Worm (Caenorhabditis elegans) whole organism, dauer: ENCODE results near the gene epc-1.

Experiments
- unc-62 ChIP-seq: sonication (generic microtip); optimal IDR thresholded peaks from 2 replicates; lab custom pipeline; 2017; ENCODE audit warnings: missing biosample characterization, missing genetic modification reagents, missing genetic modification characterization

The epc-1 gene

DNA sequence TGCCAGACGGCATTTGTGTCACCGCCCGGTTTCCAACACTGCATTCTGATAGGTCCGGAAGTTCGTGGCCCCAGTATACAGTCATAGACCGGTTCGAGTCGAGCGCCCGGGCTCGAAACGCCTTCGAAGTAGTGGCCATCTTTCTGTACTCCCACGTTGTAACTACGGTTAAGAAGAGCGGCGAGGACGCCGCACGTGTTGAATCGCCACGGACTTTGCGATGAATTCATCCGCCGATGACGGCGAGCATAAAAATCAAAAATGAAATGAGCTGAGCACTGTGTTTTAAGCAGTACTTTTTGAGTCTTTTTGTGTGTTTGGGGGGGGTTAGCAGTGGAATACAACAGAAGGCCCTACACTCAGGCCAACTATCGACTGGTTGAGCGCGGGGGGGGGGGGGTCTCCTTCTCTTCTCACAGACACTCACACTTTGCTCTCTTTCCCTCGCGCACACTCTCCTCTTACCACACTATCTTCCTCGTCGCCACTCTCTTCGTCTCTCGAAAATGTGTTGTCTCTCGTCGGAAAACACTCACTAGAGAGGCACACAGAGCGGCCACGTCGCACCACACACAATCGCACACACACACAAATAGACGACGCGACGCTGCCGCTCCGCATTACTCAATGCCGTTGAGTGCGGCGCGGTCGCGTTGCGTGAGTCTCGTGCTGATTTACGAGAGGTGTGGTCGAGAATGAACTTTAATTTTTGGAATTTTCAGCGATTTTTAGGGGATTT is at the start of gene epc-1:
TSS of gene epc-1 (minus strand) at position 367 of the 739 bp plus-strand sequence.
- TF ChIP-seq unc-62 (GFP tag; lab: Kevin White, UChicago) = no peak

DNA sequence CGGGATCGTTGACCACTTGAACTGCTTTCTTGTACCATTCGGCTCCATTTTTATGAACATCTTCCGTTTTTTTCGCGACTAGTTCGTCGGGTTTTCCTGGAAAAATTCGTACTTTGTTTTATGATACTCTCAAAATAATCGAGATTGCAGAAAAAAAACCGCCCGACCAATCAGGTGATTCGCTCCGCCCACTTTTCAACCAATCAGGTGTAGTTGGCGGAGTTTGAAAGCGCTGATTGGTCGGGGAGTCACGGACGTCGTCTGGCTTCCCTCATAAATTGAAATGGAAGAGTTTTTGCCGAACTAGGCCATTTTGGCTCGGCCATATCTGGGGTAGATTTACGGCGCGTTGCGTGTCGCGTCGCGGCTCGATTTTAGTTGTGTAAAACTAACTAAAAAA is 44.2 kb upstream of the epc-1 start:
- no peak for TF ChIP-seq unc-62 (GFP tag; lab: Kevin White, UChicago)

DNA sequence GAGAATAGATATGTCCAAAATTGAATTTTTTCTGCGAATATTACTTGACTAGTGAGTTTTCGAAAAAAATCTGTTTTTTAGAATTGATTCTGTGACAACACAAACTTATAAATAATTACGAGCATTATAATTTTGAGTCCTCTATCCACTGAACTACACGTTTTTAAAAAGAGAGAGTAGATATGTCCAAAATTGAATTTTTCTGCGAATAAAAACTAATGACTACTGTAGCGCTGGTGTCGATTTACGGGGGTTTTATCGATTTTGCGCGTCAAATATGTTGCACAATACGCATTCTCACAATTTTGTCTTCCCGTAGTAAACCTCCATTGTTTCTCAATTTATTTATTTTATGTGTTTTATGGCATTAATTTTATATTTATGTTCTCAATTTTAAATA is 43.6 kb upstream of the epc-1 start:
- TF ChIP-seq unc-62 (GFP tag; lab: Kevin White, UChicago) = no peak

DNA sequence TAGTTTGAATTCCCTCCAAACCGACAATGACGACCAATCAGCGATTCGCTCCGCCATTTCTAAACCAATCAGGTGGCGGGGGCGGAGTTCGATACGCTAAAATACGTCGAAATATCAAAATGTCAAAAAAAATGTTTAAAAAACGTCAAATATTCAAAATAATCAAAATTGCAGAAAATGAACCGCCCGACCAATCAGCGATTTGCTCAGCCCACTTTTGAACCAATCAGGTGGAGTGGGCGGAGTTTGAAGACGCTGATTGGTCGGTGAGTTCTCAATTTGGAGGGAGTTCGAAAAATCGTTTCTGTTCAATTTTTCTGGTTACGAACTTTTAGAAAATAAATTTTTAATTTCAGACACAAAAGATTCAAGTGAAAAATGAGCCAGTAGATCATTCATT is 36.3 kb upstream of the epc-1 start:
- TF ChIP-seq unc-62 (GFP tag; lab: Kevin White, UChicago) = no peak

DNA sequence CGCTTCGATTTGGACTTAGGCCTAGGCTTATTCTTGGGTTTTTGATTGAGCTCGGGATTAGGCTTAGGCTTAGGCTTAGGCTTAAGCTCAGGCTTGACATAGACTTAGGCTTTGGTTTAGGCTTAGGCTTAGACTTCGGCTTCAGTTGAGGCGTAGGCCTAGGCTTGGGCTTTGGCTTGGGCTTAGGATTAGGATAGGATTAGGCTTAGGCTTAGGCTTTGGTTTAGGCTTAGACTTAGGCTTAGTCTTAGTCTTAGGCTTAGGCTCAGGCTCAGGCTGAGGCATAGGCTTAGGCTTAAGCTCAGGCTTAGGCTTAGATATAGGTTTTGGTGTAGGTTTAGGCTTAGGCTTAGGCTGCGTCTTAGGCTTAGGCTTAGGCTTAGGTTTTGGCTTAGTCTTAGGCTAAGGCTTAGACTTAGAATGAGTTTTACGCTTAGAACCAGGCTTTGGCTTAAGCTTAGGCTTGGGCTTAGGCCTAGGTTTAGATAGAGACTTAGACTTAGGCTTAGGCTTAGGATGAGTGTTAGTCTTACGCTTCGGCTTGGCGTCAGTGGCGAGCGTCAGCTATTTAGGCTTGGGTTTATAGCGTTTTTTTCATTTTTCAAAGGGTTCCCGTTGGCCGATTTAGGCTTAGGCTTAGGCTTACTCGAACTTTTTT is 34.3 kb upstream of the epc-1 start:
- no peak for TF ChIP-seq unc-62 (GFP tag; lab: Kevin White, UChicago)

DNA sequence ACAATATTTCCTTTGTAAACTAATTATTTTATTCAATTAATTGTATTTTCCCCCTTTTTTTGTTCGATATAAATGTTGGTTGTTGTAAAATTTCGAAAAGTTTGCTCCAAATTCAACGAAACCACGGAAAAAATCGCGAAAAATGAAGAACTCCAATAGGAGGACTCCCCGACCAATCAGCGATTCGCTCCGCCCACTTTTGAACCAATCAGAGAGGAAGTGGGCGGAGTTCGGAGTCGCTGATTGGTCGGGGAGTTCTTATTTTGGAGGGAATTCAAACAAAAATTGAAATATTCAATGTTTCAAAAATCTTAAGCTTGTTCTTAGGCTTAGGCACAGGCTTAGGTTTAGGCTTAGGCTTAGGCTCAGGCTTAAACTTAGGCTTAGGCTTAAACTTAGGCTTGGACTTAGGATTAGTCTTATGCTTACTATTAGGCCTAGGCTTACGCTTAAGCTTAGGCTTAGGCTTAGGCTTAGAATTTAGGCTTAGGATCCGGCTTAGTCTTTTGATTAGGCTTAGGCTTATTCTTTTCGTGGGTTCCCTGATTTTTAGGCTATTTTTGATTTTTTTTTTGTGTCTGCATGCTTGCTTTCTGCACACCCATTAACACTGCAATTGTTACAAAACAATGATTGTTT is 32.1 kb upstream of the epc-1 start:
- no peak for TF ChIP-seq unc-62 (GFP tag; lab: Kevin White, UChicago)

DNA sequence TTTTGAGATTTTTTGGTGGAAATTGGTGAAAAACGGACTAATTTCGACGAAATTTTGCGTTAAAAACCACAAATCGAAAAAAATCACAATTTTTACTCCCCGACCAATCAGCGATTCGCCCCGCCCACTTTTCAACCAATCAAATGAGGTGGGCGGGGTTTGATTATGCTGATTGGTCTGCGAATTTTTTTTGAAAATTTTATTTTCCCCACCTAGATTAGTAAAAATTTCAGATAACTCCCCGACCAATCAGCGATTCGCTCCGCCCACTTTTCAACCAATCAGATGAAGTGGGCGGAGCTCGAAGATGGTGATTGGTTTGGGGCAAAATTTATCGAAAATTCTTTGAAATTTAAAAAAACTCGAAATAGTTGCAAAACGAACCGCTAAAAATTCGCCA is 30.8 kb upstream of the epc-1 start:
- no peak for TF ChIP-seq unc-62 (GFP tag; lab: Kevin White, UChicago)

DNA sequence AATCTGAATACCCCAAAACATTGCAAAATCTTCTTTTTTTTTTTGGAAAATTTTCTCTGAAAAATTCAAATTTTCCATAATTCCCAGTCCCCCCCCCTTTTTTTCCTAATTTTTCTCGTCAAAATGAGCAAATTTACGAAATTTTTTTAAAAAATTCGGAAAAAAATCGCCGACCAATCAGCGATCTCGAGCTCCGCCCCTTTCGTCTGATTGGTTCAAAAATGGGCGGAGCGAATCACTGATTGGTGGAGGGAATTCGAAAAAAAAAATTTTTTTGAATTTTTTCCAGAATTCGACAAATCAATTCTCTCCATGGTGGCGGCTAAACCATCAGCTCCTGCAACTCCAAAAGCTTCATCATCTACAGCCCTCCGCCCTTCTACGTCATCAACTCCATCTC is 30.2 kb upstream of the epc-1 start:
- TF ChIP-seq unc-62 (GFP tag; lab: Kevin White, UChicago) = no peak

DNA sequence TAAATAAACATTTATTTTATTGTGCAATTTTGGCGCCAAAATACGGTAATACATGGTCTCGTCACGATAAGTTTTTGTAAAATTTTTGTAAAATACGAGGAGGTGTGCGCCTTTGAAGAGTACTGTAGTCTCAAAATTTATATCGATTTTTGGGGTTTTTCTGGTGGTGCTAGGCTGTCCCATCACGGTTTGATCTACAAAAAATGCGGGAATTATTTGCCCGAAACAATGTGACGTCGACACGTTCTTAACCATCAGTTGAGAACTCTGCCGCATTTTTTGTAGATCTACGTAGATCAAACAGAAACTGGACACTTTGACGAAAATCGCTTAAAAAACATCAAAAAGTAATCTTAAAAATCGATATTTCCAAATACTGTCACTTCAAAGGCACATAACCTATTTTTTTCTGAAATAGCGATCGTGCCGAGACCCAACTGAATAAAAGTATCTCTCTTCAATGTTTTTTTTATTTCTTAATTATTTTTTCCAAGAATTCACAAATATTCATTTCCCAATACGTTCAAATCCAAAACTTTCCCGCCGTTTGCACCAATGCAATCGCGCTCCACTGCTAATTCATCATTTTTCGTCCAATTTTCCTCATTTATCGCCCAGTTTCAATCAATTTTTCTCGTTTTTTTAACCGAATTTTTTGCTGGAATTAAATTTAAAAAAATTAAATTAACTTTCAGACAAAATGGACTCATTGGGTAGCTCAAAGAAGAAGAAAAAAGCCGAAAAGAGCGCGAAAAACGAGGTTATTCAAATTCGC is 17.7 kb upstream of the epc-1 start, which contains the start of gene pqn-80:
TSS of gene pqn-80 (plus strand) at position 694 of the 775 bp plus-strand sequence.
- TF ChIP-seq unc-62 (GFP tag; lab: Kevin White, UChicago) = no peak

DNA sequence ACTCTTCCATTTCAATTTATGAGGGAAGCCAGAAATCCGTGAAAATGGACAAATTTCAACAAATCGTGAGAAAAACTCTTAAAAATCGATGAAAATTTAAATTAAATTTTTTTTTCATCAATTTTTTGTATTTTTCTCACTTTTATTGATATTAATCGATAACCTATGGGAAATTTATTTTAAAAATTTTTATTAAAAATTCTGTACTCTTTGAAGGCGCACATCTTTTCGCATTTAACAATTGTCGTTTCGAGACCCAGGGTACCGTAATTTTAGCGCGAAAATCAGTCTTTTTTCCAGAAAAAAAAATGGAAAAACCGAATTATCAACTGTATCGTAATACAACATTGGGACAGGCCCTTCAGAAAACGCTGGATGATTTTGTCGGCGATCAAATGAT is 16.1 kb upstream of the epc-1 start, which contains the start of gene gtf-2A2:
TSS of gene gtf-2A2 (plus strand) at position 301 of the 400 bp plus-strand sequence.
- TF ChIP-seq unc-62 (GFP tag; lab: Kevin White, UChicago) = no peak

DNA sequence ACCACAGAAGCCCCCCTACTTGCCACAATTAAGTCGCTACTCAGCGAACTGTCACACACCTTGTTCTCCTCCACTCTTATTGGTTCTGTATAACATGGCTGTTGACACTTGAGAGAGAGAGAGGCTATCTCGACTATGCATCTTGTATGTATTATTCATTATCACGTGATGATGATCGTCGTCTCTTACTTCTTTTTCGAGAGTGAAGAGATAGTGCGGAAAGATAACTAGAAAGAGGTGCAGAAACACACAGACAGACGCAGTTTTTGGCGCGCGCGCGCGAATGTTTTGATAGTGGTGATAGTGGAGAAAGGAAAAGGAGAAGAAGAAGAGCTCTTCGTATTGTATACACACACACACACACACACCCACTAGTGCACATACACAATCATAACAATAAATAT is 8.6 kb upstream of the epc-1 start:
- no peak for TF ChIP-seq unc-62 (GFP tag; lab: Kevin White, UChicago)

DNA sequence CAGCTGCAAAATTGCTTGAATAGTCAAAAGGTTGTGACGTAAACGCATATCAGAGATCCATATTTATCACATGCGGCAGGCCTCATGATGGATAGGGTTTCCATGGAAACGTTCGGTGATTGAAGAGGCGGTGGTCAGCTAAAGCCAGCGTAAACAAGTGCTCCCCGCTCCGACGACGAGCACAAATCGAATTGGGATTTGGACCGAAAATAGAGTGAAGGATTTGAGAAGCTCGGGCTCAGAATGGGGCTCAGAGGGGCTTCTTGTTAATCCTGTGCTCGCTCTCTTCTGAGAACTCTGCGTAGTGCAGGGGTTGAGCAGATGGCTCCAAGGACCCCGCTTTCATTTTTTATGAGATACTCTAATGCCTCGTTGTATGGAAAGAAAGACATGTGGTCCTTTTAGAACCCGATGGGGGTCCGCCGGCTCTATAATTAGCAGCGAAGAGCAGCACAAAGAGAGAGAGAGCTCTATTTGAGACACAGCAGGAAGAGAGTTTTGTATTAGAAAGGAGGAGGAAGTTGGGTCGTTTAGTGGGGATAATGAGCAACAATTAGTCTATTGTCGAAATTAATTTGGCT is 7.6 kb upstream of the epc-1 start:
- no peak for TF ChIP-seq unc-62 (GFP tag; lab: Kevin White, UChicago)

DNA sequence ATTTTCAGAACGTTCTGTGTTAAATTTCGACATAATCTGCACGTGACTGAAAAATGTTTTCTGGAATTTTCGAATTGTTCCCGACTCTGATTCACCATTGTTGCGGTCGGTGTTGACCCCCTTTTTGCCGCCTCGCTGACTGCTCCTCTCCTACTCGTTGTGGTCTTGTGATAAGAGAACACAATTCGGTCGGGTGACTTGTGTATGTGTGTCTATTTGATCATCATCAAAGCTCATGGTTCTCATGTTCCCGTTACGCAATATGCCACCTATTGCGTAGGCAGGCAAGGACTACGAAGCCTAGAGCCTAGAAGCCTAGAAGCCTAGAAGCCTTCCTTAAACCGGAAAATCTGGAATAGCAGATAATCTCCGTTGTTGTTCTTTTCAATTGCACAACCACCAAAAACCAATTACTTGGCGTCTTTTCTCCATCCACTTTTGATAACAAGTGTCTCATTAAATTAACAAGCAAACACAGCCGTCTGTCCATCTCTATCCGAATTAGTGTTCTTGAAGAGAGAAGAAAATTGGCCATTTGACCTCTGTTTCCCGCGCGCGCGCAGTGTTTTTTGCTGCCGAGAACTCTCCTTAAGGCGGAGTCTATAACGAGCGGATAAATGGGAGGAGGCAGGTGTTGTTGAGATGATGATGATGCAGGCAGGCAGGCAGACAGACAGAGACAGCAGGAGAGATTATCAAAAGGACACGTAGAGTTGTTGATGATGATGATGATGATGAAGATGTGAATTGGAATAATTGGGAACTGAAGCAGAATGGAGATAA is 6.5 kb upstream of the epc-1 start:
- TF ChIP-seq unc-62 (GFP tag; lab: Kevin White, UChicago) = no peak

DNA sequence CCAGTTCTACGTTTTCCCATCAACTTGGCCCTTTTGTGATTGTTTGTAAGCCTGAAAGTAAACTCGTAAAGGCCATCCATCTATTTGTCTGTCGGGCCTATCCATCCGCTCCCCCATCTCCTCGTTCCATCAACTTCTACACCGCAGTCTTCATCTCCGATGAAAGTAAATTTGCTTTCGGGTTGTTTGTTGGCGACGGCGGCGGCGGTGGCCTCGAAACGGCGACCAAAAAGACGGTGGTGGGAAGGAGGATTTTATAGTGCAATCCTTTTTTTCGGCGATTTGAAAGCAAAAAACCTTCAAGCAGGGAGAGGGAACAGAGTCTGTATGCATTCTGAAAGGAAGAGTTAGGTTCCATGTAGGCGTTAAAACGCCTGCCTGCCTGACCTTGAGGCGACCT is 5.8 kb upstream of the epc-1 start:
- no peak for TF ChIP-seq unc-62 (GFP tag; lab: Kevin White, UChicago)
